Fruit fly (Drosophila melanogaster): ENCODE data around the gene GABA-B-R1.
A peak's percentile ranks its signal among the peaks of the same experiment; 100 is the strongest.

GABA-B-R1 gene

dm6 chr2L:15039309-15039772, 23.2 kb downstream of the GABA-B-R1 start (continued):
- no peak for TF ChIP-seq dysf (GFP tag; IDR thresholded peaks at IDR 0.05)
- TF ChIP-seq Fer2 (tag; optimal IDR thresholded peaks at IDR 0.05), result no peak
- TF ChIP-seq sna (GFP tag; IDR thresholded peaks at IDR 0.05; ENCODE audit: partially characterized antibody), result peak; percentile 65
- TF ChIP-seq CG14667 (GFP tag; IDR thresholded peaks at IDR 0.05), result no peak
- TF ChIP-seq wek (GFP tag; optimal IDR thresholded peaks at IDR 0.05), result no peak
- no peak for TF ChIP-seq CG6854 (GFP tag; optimal IDR thresholded peaks at IDR 0.05)
- TF ChIP-seq Dip2 (GFP tag; IDR thresholded peaks at IDR 0.05), result no peak
- no peak for TF ChIP-seq CG1233 (GFP tag; optimal IDR thresholded peaks at IDR 0.05)
- peak; percentile 21 for TF ChIP-seq caup (GFP tag; optimal IDR thresholded peaks at IDR 0.05; ENCODE audit: severe bottlenecking)
- TF ChIP-seq grau (tag; optimal IDR thresholded peaks at IDR 0.05), result no peak
- TF ChIP-seq D19A (tag; optimal IDR thresholded peaks at IDR 0.05), result no peak
- no peak for TF ChIP-seq dan (GFP tag; IDR thresholded peaks at IDR 0.05)
- TF ChIP-seq D19B (GFP tag; optimal IDR thresholded peaks at IDR 0.05), result no peak
- TF ChIP-seq Chrac-16 (GFP tag; optimal IDR thresholded peaks at IDR 0.05), result no peak
- TF ChIP-seq lov (optimal IDR thresholded peaks at IDR 0.05), result no peak
- no peak; the same call in 2 of the 3 replicates for TF ChIP-seq lov (GFP tag; IDR thresholded peaks at IDR 0.05)
- no peak for TF ChIP-seq CG14014 (GFP tag; IDR thresholded peaks at IDR 0.05)
- no peak for TF ChIP-seq Jarid2 (GFP tag; optimal IDR thresholded peaks at IDR 0.05)
- no peak for TF ChIP-seq YL-1 (GFP tag; optimal IDR thresholded peaks at IDR 0.05)
- TF ChIP-seq sc (optimal IDR thresholded peaks at IDR 0.05), result no peak
- TF ChIP-seq sc (GFP tag; optimal IDR thresholded peaks at IDR 0.05), result no peak
- no peak for TF ChIP-seq CG6813 (GFP tag; optimal IDR thresholded peaks at IDR 0.05)
- TF ChIP-seq CG11560 (tag; IDR thresholded peaks at IDR 0.05), result no peak
- no peak for TF ChIP-seq Pdp1 (GFP tag; optimal IDR thresholded peaks at IDR 0.05)
- TF ChIP-seq tll (GFP tag; optimal IDR thresholded peaks at IDR 0.05), result no peak
- TF ChIP-seq CG17612 (GFP tag; IDR thresholded peaks at IDR 0.05), result no peak
- TF ChIP-seq Tbp (GFP tag; optimal IDR thresholded peaks at IDR 0.05), result no peak
- peak; percentile 41; the same call in 1 of the 2 replicates for TF ChIP-seq CG8765 (GFP tag; IDR thresholded peaks at IDR 0.05)
- no peak for TF ChIP-seq gt (GFP tag; IDR thresholded peaks at IDR 0.05)
- TF ChIP-seq aop (GFP tag; IDR thresholded peaks at IDR 0.05), result no peak
- no peak for TF ChIP-seq gsb-n (tag; optimal IDR thresholded peaks at IDR 0.05)
- no peak for TF ChIP-seq gcm (GFP tag; optimal IDR thresholded peaks at IDR 0.05)
- peak; percentile 92 for TF ChIP-seq CG4360 (GFP tag; IDR thresholded peaks at IDR 0.05)
- no peak for TF ChIP-seq CG17186 (GFP tag; optimal IDR thresholded peaks at IDR 0.05)
- no peak for TF ChIP-seq CG7745 (tag; optimal IDR thresholded peaks at IDR 0.05)
- no peak for TF ChIP-seq Blimp-1 (GFP tag; optimal IDR thresholded peaks at IDR 0.05)
- no peak for TF ChIP-seq Nf-YB (GFP tag; optimal IDR thresholded peaks at IDR 0.05)
- TF ChIP-seq CG11093 (GFP tag; IDR thresholded peaks at IDR 0.05), result no peak
- no peak for TF ChIP-seq CG6683 (GFP tag; optimal IDR thresholded peaks at IDR 0.05)
- TF ChIP-seq fu2 (GFP tag; optimal IDR thresholded peaks at IDR 0.05), result no peak
- TF ChIP-seq psq (GFP tag; optimal IDR thresholded peaks at IDR 0.05), result no peak
- TF ChIP-seq Fer1 (GFP tag; optimal IDR thresholded peaks at IDR 0.05), result no peak
- TF ChIP-seq slp2 (GFP tag; optimal IDR thresholded peaks at IDR 0.05), result no peak
- 0 out of 2 replicates have a peak, but pooled peaks have one; percentile 15 for TF ChIP-seq CG10366 (GFP tag; IDR thresholded peaks at IDR 0.05)
- TF ChIP-seq CoRest (tag; optimal IDR thresholded peaks at IDR 0.05), result no peak
- peak; percentile 79 for TF ChIP-seq B-H2 (GFP tag; optimal IDR thresholded peaks at IDR 0.05)
- TF ChIP-seq CG12236 (GFP tag; optimal IDR thresholded peaks at IDR 0.05), result no peak
- TF ChIP-seq shn (GFP tag; optimal IDR thresholded peaks at IDR 0.05), result peak; percentile 39
- no peak for TF ChIP-seq CG32772 (GFP tag; IDR thresholded peaks at IDR 0.05)
- TF ChIP-seq CG11247 (GFP tag; IDR thresholded peaks at IDR 0.05), result peak; percentile 45; the same call in 1 of the 2 replicates
- TF ChIP-seq Six4 (GFP tag; optimal IDR thresholded peaks at IDR 0.05), result no peak
- no peak for TF ChIP-seq rib (GFP tag; IDR thresholded peaks at IDR 0.05)
